Fruit fly (Drosophila melanogaster) whole organism, embryonic: Measurements from ENCODE around the gene CG15201.
A peak's percentile ranks its signal among the peaks of the same experiment; 100 is the strongest.

Experiments used
- Asciz ChIP-seq: fragments of 200-800 bp; sonication (Bioruptor generic); optimal IDR thresholded peaks from 2 replicates; lab custom pipeline; 2017; ENCODE audit warnings: missing biosample characterization, mild to moderate bottlenecking, missing genetic modification characterization, missing genetic modification reagents
- CG10979 ChIP-seq: fragments of 200-800 bp; sonication (Bioruptor generic); optimal IDR thresholded peaks from 2 replicates; lab custom pipeline; 2018; ENCODE audit warnings: missing biosample characterization, mild to moderate bottlenecking, missing genetic modification characterization, moderate library complexity
- CG11504 ChIP-seq: fragments of 200-800 bp; sonication (Bioruptor generic); optimal IDR thresholded peaks from 3 replicates; lab custom pipeline; 2019; ENCODE audit warnings: missing biosample characterization, mild to moderate bottlenecking, missing genetic modification characterization, moderate library complexity
- CG11696 ChIP-seq: fragments of 200-800 bp; sonication (Bioruptor generic); IDR thresholded peaks from 2 replicates; pipeline ENCODE4 v1.3.6; 2022; ENCODE audit warnings: missing biosample characterization, missing genetic modification characterization
- CG12071 ChIP-seq: fragments of 200-800 bp; sonication (Bioruptor generic); optimal IDR thresholded peaks from 3 replicates; lab custom pipeline; 2018; ENCODE audit warnings: missing biosample characterization, mild to moderate bottlenecking, missing genetic modification characterization
- CG12391 ChIP-seq: fragments of 200-800 bp; sonication (Bioruptor generic); optimal IDR thresholded peaks from 3 replicates; lab custom pipeline; 2018; ENCODE audit warnings: missing biosample characterization, mild to moderate bottlenecking, missing genetic modification characterization, moderate library complexity
- CG12744 ChIP-seq: fragments of 200-800 bp; sonication (Bioruptor generic); optimal IDR thresholded peaks from 2 replicates; lab custom pipeline; 2016; ENCODE audit warnings: missing biosample characterization, missing genetic modification characterization
- CG13296 ChIP-seq: fragments of 200-800 bp; sonication (Bioruptor generic); optimal IDR thresholded peaks from 3 replicates; lab custom pipeline; 2018; ENCODE audit warnings: missing biosample characterization, mild to moderate bottlenecking, missing genetic modification characterization
- CG14014 ChIP-seq: fragments of 200-800 bp; sonication (Bioruptor generic); IDR thresholded peaks from 2 replicates; pipeline ENCODE4 v1.3.6; 2022; ENCODE audit warnings: missing biosample characterization, missing genetic modification characterization
- CG14710 ChIP-seq: fragments of 200-800 bp; sonication (Bioruptor generic); optimal IDR thresholded peaks from 3 replicates; lab custom pipeline; 2019; ENCODE audit warnings: missing biosample characterization, mild to moderate bottlenecking, missing genetic modification characterization, moderate library complexity
- CG16815 ChIP-seq: fragments of 200-800 bp; sonication (Bioruptor generic); optimal IDR thresholded peaks from 3 replicates; lab custom pipeline; 2017; ENCODE audit warnings: missing biosample characterization, mild to moderate bottlenecking, missing genetic modification characterization
- CG17186 ChIP-seq: fragments of 200-800 bp; sonication (Bioruptor generic); optimal IDR thresholded peaks from 3 replicates; lab custom pipeline; 2017; ENCODE audit warnings: missing biosample characterization, missing genetic modification reagents, missing genetic modification characterization
- CG18262 ChIP-seq: fragments of 200-800 bp; optimal IDR thresholded peaks from 3 replicates; lab custom pipeline; 2019; ENCODE audit warnings: missing biosample characterization, mild to moderate bottlenecking, missing genetic modification characterization, moderate library complexity
- CG2199 ChIP-seq: fragments of 200-800 bp; sonication (Bioruptor generic); IDR thresholded peaks from 3 replicates; pipeline ENCODE4 v1.3.6; 2022; ENCODE audit warnings: missing biosample characterization, missing genetic modification characterization
- CG2678 ChIP-seq: fragments of 200-800 bp; sonication (Bioruptor generic); optimal IDR thresholded peaks from 3 replicates; lab custom pipeline; 2019; ENCODE audit warnings: missing biosample characterization, mild to moderate bottlenecking, missing genetic modification characterization, moderate library complexity
- CG31224 ChIP-seq: fragments of 200-800 bp; sonication (Bioruptor generic); IDR thresholded peaks from 2 replicates; pipeline ENCODE4 v1.3.6; 2022; ENCODE audit warnings: missing biosample characterization, missing genetic modification characterization
- CG34224 ChIP-seq: fragments of 200-800 bp; sonication (Bioruptor generic); IDR thresholded peaks from 3 replicates; pipeline ENCODE4 v1.3.6; 2022; ENCODE audit warnings: missing biosample characterization, missing genetic modification characterization; ENCODE audit not compliant: partially characterized antibody
- CG3726 ChIP-seq: fragments of 200-800 bp; sonication (Bioruptor generic); IDR thresholded peaks from 3 replicates; pipeline ENCODE4, ENCODE4 v1.3.6; 2022; ENCODE audit warnings: missing biosample characterization, missing genetic modification characterization
- CG5180 ChIP-seq: fragments of 200-800 bp; sonication (Bioruptor generic); optimal IDR thresholded peaks from 3 replicates; lab custom pipeline; 2017; ENCODE audit warnings: missing biosample characterization, missing genetic modification characterization, mild to moderate bottlenecking, moderate library complexity, missing genetic modification reagents
- CG7372 ChIP-seq: fragments of 200-800 bp; sonication (Bioruptor generic); IDR thresholded peaks from 2 replicates; pipeline ENCODE4 v1.3.6; 2022; ENCODE audit warnings: missing biosample characterization, missing genetic modification characterization
- CG8924 ChIP-seq: fragments of 200-800 bp; optimal IDR thresholded peaks from 3 replicates; lab custom pipeline; 2019; ENCODE audit warnings: missing biosample characterization, mild to moderate bottlenecking, missing genetic modification characterization, moderate library complexity
- Dbx ChIP-seq: fragments of 200-800 bp; sonication (Bioruptor generic); IDR thresholded peaks from 3 replicates; pipeline ENCODE4 v1.3.6; 2022; ENCODE audit warnings: missing biosample characterization, missing genetic modification characterization
- Dek ChIP-seq: fragments of 200-800 bp; sonication (Bioruptor generic); optimal IDR thresholded peaks from 3 replicates; lab custom pipeline; 2019; ENCODE audit warnings: missing biosample characterization, mild to moderate bottlenecking, missing genetic modification characterization, moderate library complexity
- Dip2 ChIP-seq: fragments of 200-800 bp; sonication (Bioruptor generic); IDR thresholded peaks from 2 replicates; pipeline ENCODE4 v1.3.6; 2022; ENCODE audit warnings: missing biosample characterization, missing genetic modification characterization
- Drgx ChIP-seq: fragments of 200-800 bp; sonication (Bioruptor generic); IDR thresholded peaks from 2 replicates; pipeline ENCODE4 v1.3.6; 2022; ENCODE audit warnings: missing biosample characterization, missing genetic modification characterization
- E2f1 ChIP-seq: fragments of 200-800 bp; sonication (Bioruptor generic); IDR thresholded peaks from 2 replicates; pipeline ENCODE4 v1.3.6; 2022; ENCODE audit warnings: missing biosample characterization, missing genetic modification characterization
- E2f2 ChIP-seq: fragments of 200-800 bp; sonication (Bioruptor generic); IDR thresholded peaks from 2 replicates; pipeline ENCODE4 v1.3.6; 2022; ENCODE audit warnings: missing biosample characterization, missing genetic modification characterization
- HLH54F ChIP-seq: fragments of 200-800 bp; sonication (Bioruptor generic); optimal IDR thresholded peaks from 3 replicates; lab custom pipeline; 2016; ENCODE audit warnings: missing biosample characterization, missing genetic modification characterization
- Lim3 ChIP-seq: fragments of 200-800 bp; sonication (Bioruptor generic); IDR thresholded peaks from 2 replicates; pipeline ENCODE4 v1.3.6; 2022; ENCODE audit warnings: missing biosample characterization, missing genetic modification characterization
- MESR4 ChIP-seq: fragments of 200-800 bp; sonication (Bioruptor generic); optimal IDR thresholded peaks from 2 replicates; lab custom pipeline; 2018; ENCODE audit warnings: missing biosample characterization, mild to moderate bottlenecking, missing genetic modification characterization, moderate library complexity
- Nf-YB ChIP-seq: fragments of 200-800 bp; sonication (Bioruptor generic); optimal IDR thresholded peaks from 3 replicates; lab custom pipeline; 2019; ENCODE audit warnings: missing biosample characterization, mild to moderate bottlenecking, missing genetic modification characterization, moderate library complexity
- Scr ChIP-seq: fragments of 200-800 bp; sonication (Bioruptor generic); IDR thresholded peaks from 2 replicates; pipeline ENCODE4 v1.3.6; 2022; ENCODE audit warnings: missing biosample characterization, missing genetic modification characterization; ENCODE audit not compliant: partially characterized antibody
- Xbp1 ChIP-seq: fragments of 200-800 bp; sonication (Bioruptor generic); optimal IDR thresholded peaks from 3 replicates; lab custom pipeline; 2016; ENCODE audit warnings: missing biosample characterization, mild to moderate bottlenecking, missing genetic modification characterization
- al ChIP-seq: fragments of 200-800 bp; sonication (Bioruptor generic); IDR thresholded peaks from 2 replicates; pipeline ENCODE4 v1.3.6; 2022; ENCODE audit warnings: missing biosample characterization, missing genetic modification characterization
- chm ChIP-seq: fragments of 200-800 bp; sonication (Bioruptor generic); IDR thresholded peaks from 2 replicates; pipeline ENCODE4 v1.3.6; 2022; ENCODE audit warnings: missing biosample characterization, missing genetic modification characterization
- danr ChIP-seq: fragments of 200-800 bp; sonication (Bioruptor generic); IDR thresholded peaks from 2 replicates; pipeline ENCODE4 v1.3.6; 2022; ENCODE audit warnings: missing biosample characterization, missing genetic modification characterization
- emc ChIP-seq: fragments of 200-800 bp; sonication (Bioruptor generic); optimal IDR thresholded peaks from 2 replicates; lab custom pipeline; 2016; ENCODE audit warnings: missing biosample characterization, missing genetic modification characterization
- en ChIP-seq: fragments of 200-800 bp; sonication (Bioruptor generic); optimal IDR thresholded peaks from 2 replicates; lab custom pipeline; 2016; ENCODE audit warnings: missing biosample characterization, missing genetic modification characterization
- gro ChIP-seq: fragments of 200-800 bp; sonication (Bioruptor generic); optimal IDR thresholded peaks from 2 replicates; lab custom pipeline; 2016; ENCODE audit warnings: missing biosample characterization, missing genetic modification characterization
- h ChIP-seq: fragments of >200 bp; optimal IDR thresholded peaks from 2 replicates; lab custom pipeline; 2017
- inv ChIP-seq: fragments of 200-800 bp; sonication (Bioruptor generic); IDR thresholded peaks from 2 replicates; pipeline ENCODE4 v1.3.6; 2022; ENCODE audit warnings: missing biosample characterization, missing genetic modification characterization; ENCODE audit not compliant: partially characterized antibody
- jumu ChIP-seq: fragments of 200-800 bp; sonication (Bioruptor generic); optimal IDR thresholded peaks from 3 replicates; lab custom pipeline; 2016; ENCODE audit warnings: missing biosample characterization, missing genetic modification characterization
- knrl ChIP-seq: fragments of 200-800 bp; sonication (Bioruptor generic); IDR thresholded peaks from 3 replicates; pipeline ENCODE4 v1.3.6; 2022; ENCODE audit warnings: missing biosample characterization, missing genetic modification characterization; ENCODE audit not compliant: partially characterized antibody
- pita ChIP-seq: fragments of 200-800 bp; sonication (Bioruptor generic); optimal IDR thresholded peaks from 2 replicates; lab custom pipeline; 2017; ENCODE audit warnings: missing biosample characterization, mild to moderate bottlenecking, missing genetic modification characterization
- pzg ChIP-seq: fragments of 200-800 bp; sonication (Bioruptor generic); optimal IDR thresholded peaks from 3 replicates; lab custom pipeline; 2018; ENCODE audit warnings: missing biosample characterization, mild to moderate bottlenecking, missing genetic modification characterization, moderate library complexity
- scrt ChIP-seq: fragments of 200-800 bp; sonication (Bioruptor generic); optimal IDR thresholded peaks from 2 replicates; lab custom pipeline; 2018; ENCODE audit warnings: missing biosample characterization, mild to moderate bottlenecking, missing genetic modification characterization, moderate library complexity
- seq ChIP-seq: fragments of 200-800 bp; sonication (Bioruptor generic); IDR thresholded peaks from 2 replicates; pipeline ENCODE4 v1.3.6; 2022; ENCODE audit warnings: missing biosample characterization, missing genetic modification characterization
- sim ChIP-seq: fragments of 200-800 bp; sonication (Bioruptor generic); IDR thresholded peaks from 2 replicates; pipeline ENCODE4 v1.3.6; 2022; ENCODE audit warnings: missing biosample characterization, missing genetic modification characterization
- slp2 ChIP-seq: fragments of 200-800 bp; sonication (Bioruptor generic); optimal IDR thresholded peaks from 2 replicates; lab custom pipeline; 2016; ENCODE audit warnings: missing biosample characterization, missing genetic modification characterization
- wdn ChIP-seq: fragments of 200-800 bp; sonication (Bioruptor generic); IDR thresholded peaks from 2 replicates; pipeline ENCODE4 v1.3.6; 2022; ENCODE audit warnings: missing biosample characterization, missing genetic modification characterization

Gene CG15201

dm6 chrX:11108148-11108844 lies 35.6 kb upstream of the CG15201 start, which contains the start of gene Hsp60A (continued):
- peak; percentile 87 for TF ChIP-seq Scr (GFP tag; lab: Robert Waterston, UW)
- TF ChIP-seq emc (GFP tag; lab: Kevin White, UChicago), result no peak
- TF ChIP-seq CG11504 (tag; lab: Kevin White, UChicago), result peak; percentile 62
- TF ChIP-seq Dbx, result peak; percentile 48; the same call in 1 of the 3 replicates
- no peak for TF ChIP-seq CG12744
- TF ChIP-seq CG14014 (GFP tag; lab: Robert Waterston, UW), result 0 out of 2 replicates have a peak, but pooled peaks have one; percentile 27
- TF ChIP-seq danr (GFP tag; lab: Robert Waterston, UW), result no peak
- peak; percentile 30 for TF ChIP-seq HLH54F (GFP tag; lab: Kevin White, UChicago)
- peak; percentile 67 for TF ChIP-seq CG2678 (tag; lab: Kevin White, UChicago)
- peak; percentile 74 for TF ChIP-seq CG12391 (tag; lab: Kevin White, UChicago)
- TF ChIP-seq E2f2, result peak; percentile 92
- TF ChIP-seq jumu (GFP tag; lab: Kevin White, UChicago), result no peak
- TF ChIP-seq chm (GFP tag; lab: Robert Waterston, UW), result no peak; the same call in 1 of the 2 replicates
- TF ChIP-seq slp2, result no peak
- no peak for TF ChIP-seq Asciz (GFP tag; lab: Kevin White, UChicago)
- no peak for TF ChIP-seq CG7372 (GFP tag; lab: Robert Waterston, UW)
- peak; percentile 6 for TF ChIP-seq Nf-YB (GFP tag; lab: Kevin White, UChicago)
- no peak for TF ChIP-seq sim (GFP tag; lab: Robert Waterston, UW)
- no peak for TF ChIP-seq gro (GFP tag; lab: Kevin White, UChicago)
- no peak for TF ChIP-seq pita (GFP tag; lab: Kevin White, UChicago)
- no peak for TF ChIP-seq CG12071 (GFP tag; lab: Kevin White, UChicago)
- TF ChIP-seq al (GFP tag; lab: Robert Waterston, UW), result peak; percentile 35; the same call in 1 of the 2 replicates
- no peak for TF ChIP-seq wdn
- peak; percentile 59 for TF ChIP-seq Xbp1
- no peak for TF ChIP-seq h
- TF ChIP-seq pzg (GFP tag; lab: Kevin White, UChicago), result peak; percentile 73
- TF ChIP-seq inv (GFP tag; lab: Robert Waterston, UW), result peak; percentile 81
- TF ChIP-seq knrl (GFP tag; lab: Robert Waterston, UW), result peak; percentile 90
- no peak for TF ChIP-seq CG16815 (GFP tag; lab: Kevin White, UChicago)
- TF ChIP-seq en (GFP tag; lab: Kevin White, UChicago), result no peak
- TF ChIP-seq scrt (GFP tag; lab: Kevin White, UChicago), result no peak
- TF ChIP-seq CG17186, result peak; percentile 12
- no peak for TF ChIP-seq Lim3 (GFP tag; lab: Robert Waterston, UW)
- peak; percentile 3 for TF ChIP-seq CG18262 (tag; lab: Kevin White, UChicago)
- peak; percentile 27; the same call in 1 of the 2 replicates for TF ChIP-seq Drgx (GFP tag; lab: Robert Waterston, UW)
- peak; percentile 35 for TF ChIP-seq Dek
- TF ChIP-seq Dip2, result no peak
- TF ChIP-seq CG13296, result peak; percentile 36
- no peak; the same call in 1 of the 2 replicates for TF ChIP-seq CG31224 (GFP tag; lab: Robert Waterston, UW)
- no peak for TF ChIP-seq CG3726 (GFP tag; lab: Robert Waterston, UW)
- peak; percentile 33 for TF ChIP-seq CG8924 (tag; lab: Kevin White, UChicago)
- TF ChIP-seq CG34224 (GFP tag; lab: Robert Waterston, UW), result peak; percentile 89
- TF ChIP-seq CG11696 (GFP tag; lab: Robert Waterston, UW), result no peak
- peak; percentile 42 for TF ChIP-seq MESR4
- TF ChIP-seq CG5180 (GFP tag; lab: Kevin White, UChicago), result no peak
- no peak for TF ChIP-seq seq
- no peak for TF ChIP-seq CG2199 (GFP tag; lab: Robert Waterston, UW)
- peak; percentile 31 for TF ChIP-seq CG10979
- peak; percentile 75 for TF ChIP-seq CG14710 (tag; lab: Kevin White, UChicago)
- 0 out of 2 replicates have a peak, but pooled peaks have one; percentile 20 for TF ChIP-seq E2f1 (GFP tag; lab: Robert Waterston, UW)
